Worm (Caenorhabditis elegans): ENCODE results near the gene ncam-1.

ce11 chrX:682691-683090, 9.0 kb upstream of the ncam-1 start, which contains the start of gene Y9C12A.1:
- no peak for TF ChIP-seq nhr-10 (tag; optimal IDR thresholded peaks at IDR 0.05)
- no peak for TF ChIP-seq unc-39 (tag; optimal IDR thresholded peaks at IDR 0.05)
